Worm (Caenorhabditis elegans) whole organism, L4 larva: ENCODE measurements around the gene F54H5.14.
"Not testable (repeated sequence)": the region's sequence is repeated elsewhere in the genome, so short reads cannot be mapped to it uniquely, and the experiment has no call there.

ENCODE experiments used
- F26F4.8 ChIP-seq: fragments of 200-800 bp; sonication (Bioruptor generic); conservative IDR thresholded peaks from 2 replicates; pipeline ENCODE4 v1.3.6; 2022; ENCODE audit warnings: missing genetic modification characterization, missing compliant biosample characterization
- F49E8.2 ChIP-seq: sonication (generic microtip); optimal IDR thresholded peaks from 2 replicates; lab custom pipeline; 2016; ENCODE audit warnings: missing compliant biosample characterization, mild to moderate bottlenecking, missing genetic modification characterization, borderline replicate concordance
- R02D3.7 ChIP-seq: fragments of 150-350 bp; sonication (generic microtip); optimal IDR thresholded peaks from 3 replicates; lab custom pipeline; 2014; ENCODE audit warnings: missing biosample characterization, missing genetic modification characterization
- T26A8.4 ChIP-seq: fragments of 200-800 bp; sonication (Bioruptor generic); IDR thresholded peaks from 2 replicates; pipeline ENCODE4 v1.3.6; 2022; ENCODE audit warnings: missing genetic modification characterization, missing compliant biosample characterization
- Y48G9A.11 ChIP-seq: fragments of 200-800 bp; sonication (Bioruptor generic); IDR thresholded peaks from 2 replicates; pipeline ENCODE4 v1.3.6; 2022; ENCODE audit warnings: missing genetic modification reagents, missing genetic modification characterization, missing compliant biosample characterization
- Y75B8A.6 ChIP-seq: fragments of 200-800 bp; sonication (Bioruptor generic); IDR thresholded peaks from 2 replicates; pipeline ENCODE4 v1.3.6; 2022; ENCODE audit warnings: missing genetic modification reagents, missing genetic modification characterization, missing compliant biosample characterization
- ZK337.2 ChIP-seq: fragments of 200-800 bp; sonication (Bioruptor generic); IDR thresholded peaks from 2 replicates; pipeline ENCODE4 v1.3.6; 2022; ENCODE audit warnings: missing genetic modification reagents, missing genetic modification characterization, missing compliant biosample characterization
- aha-1 ChIP-seq: fragments of 150-350 bp; peaks from one replicate; lab custom pipeline; 2014; ENCODE audit warnings: missing biosample characterization, missing genetic modification characterization
- aly-2 ChIP-seq: sonication (generic microtip); optimal IDR thresholded peaks from 2 replicates; lab custom pipeline; 2018; ENCODE audit warnings: missing biosample characterization, missing genetic modification characterization
- ama-1 ChIP-seq: fragments of 150-350 bp; optimal IDR thresholded peaks from 2 replicates; lab custom pipeline; 2014; ENCODE audit warnings: inconsistent platforms, mixed read lengths
- ceh-28 ChIP-seq: fragments of 150-350 bp; optimal IDR thresholded peaks from 2 replicates; lab custom pipeline; 2014; ENCODE audit warnings: missing biosample characterization, missing genetic modification reagents, missing genetic modification characterization
- ceh-62 ChIP-seq: sonication (generic microtip); optimal IDR thresholded peaks from 2 replicates; lab custom pipeline; 2017; ENCODE audit warnings: missing biosample characterization, missing genetic modification characterization
- ces-1 ChIP-seq: fragments of 150-350 bp; sonication (generic microtip); optimal IDR thresholded peaks from 4 replicates; lab custom pipeline; 2014; ENCODE audit warnings: missing biosample characterization, missing genetic modification reagents, missing genetic modification characterization
- cey-2 ChIP-seq: sonication (generic microtip); optimal IDR thresholded peaks from 3 replicates; lab custom pipeline; 2017; ENCODE audit warnings: missing genetic modification characterization, mild to moderate bottlenecking, missing compliant biosample characterization, antibody characterized with exemption, borderline replicate concordance; ENCODE audit not compliant: insufficient read depth
- daf-12 ChIP-seq: fragments of 150-350 bp; optimal IDR thresholded peaks from 2 replicates; lab custom pipeline; 2014; ENCODE audit warnings: missing biosample characterization, missing genetic modification reagents, missing genetic modification characterization
- daf-16 ChIP-seq, 3 experiments: sonication (generic microtip); optimal IDR thresholded peaks; 2 replicates each; lab custom pipeline; 2016 to 2017; ENCODE audit warnings: missing genetic modification characterization in 3 of 3, missing genetic modification reagents in 3 of 3, mild to moderate bottlenecking in 2 of 3, missing compliant biosample characterization in 2 of 3, missing biosample characterization in 1 of 3, moderate library complexity in 1 of 3
- daf-19 ChIP-seq: fragments of 200-800 bp; sonication (Bioruptor generic); conservative IDR thresholded peaks from 2 replicates; pipeline ENCODE4 v1.3.6; 2022; ENCODE audit warnings: missing genetic modification characterization, missing compliant biosample characterization
- dve-1 ChIP-seq: sonication (generic microtip); optimal IDR thresholded peaks from 2 replicates; lab custom pipeline; 2017; ENCODE audit warnings: antibody characterized with exemption, mild to moderate bottlenecking, missing genetic modification characterization, missing compliant biosample characterization; ENCODE audit not compliant: insufficient read depth
- hlh-11 ChIP-seq: fragments of 200-800 bp; sonication (Bioruptor generic); optimal IDR thresholded peaks from 2 replicates; lab custom pipeline; 2018; ENCODE audit warnings: mild to moderate bottlenecking, missing genetic modification characterization, missing compliant biosample characterization
- hmg-1.1 ChIP-seq: fragments of 200-800 bp; sonication (Bioruptor generic); IDR thresholded peaks from 2 replicates; pipeline ENCODE4 v1.3.6; 2022; ENCODE audit warnings: missing genetic modification reagents, missing genetic modification characterization, missing compliant biosample characterization
- lin-15B ChIP-seq: fragments of 150-350 bp; sonication (generic microtip); optimal IDR thresholded peaks from 3 replicates; lab custom pipeline; 2014; ENCODE audit warnings: missing biosample characterization, missing genetic modification characterization
- lin-39 ChIP-seq: fragments of 150-350 bp; optimal IDR thresholded peaks from 2 replicates; lab custom pipeline; 2014; ENCODE audit warnings: missing biosample characterization, missing genetic modification reagents, missing genetic modification characterization
- mdl-1 ChIP-seq, 2 experiments: fragments of 150-350 bp in 1 of 2; sonication (generic microtip) in 1 of 2; optimal IDR thresholded peaks; 2 replicates each; lab custom pipeline; 2014 to 2017; ENCODE audit warnings: missing biosample characterization in 2 of 2, missing genetic modification characterization in 2 of 2
- mdt-29 ChIP-seq: fragments of 200-800 bp; sonication (Bioruptor generic); IDR thresholded peaks from 2 replicates; pipeline ENCODE4 v1.3.6; 2022; ENCODE audit warnings: missing genetic modification reagents, missing genetic modification characterization, missing compliant biosample characterization
- mep-1 ChIP-seq: fragments of 150-350 bp; sonication (generic microtip); optimal IDR thresholded peaks from 3 replicates; lab custom pipeline; 2014; ENCODE audit warnings: missing biosample characterization, missing genetic modification characterization
- mes-2 ChIP-seq: sonication (generic microtip); optimal IDR thresholded peaks from 2 replicates; lab custom pipeline; 2016; ENCODE audit warnings: missing genotype, mild to moderate bottlenecking, missing genetic modification characterization, missing compliant biosample characterization; ENCODE audit not compliant: poor library complexity, severe bottlenecking
- nhr-10 ChIP-seq: fragments of 150-350 bp; optimal IDR thresholded peaks from 2 replicates; lab custom pipeline; 2014; ENCODE audit warnings: missing biosample characterization, missing genetic modification characterization
- nhr-11 ChIP-seq: fragments of 150-350 bp; optimal IDR thresholded peaks from 2 replicates; lab custom pipeline; 2014; ENCODE audit warnings: missing biosample characterization, missing genetic modification characterization
- nhr-237 ChIP-seq: sonication (generic microtip); optimal IDR thresholded peaks from 2 replicates; lab custom pipeline; 2017; ENCODE audit warnings: missing biosample characterization, missing genetic modification characterization
- nhr-28 ChIP-seq: fragments of 150-350 bp; optimal IDR thresholded peaks from 2 replicates; lab custom pipeline; 2014; ENCODE audit warnings: missing biosample characterization, missing genetic modification characterization
- nhr-48 ChIP-seq: sonication (generic microtip); optimal IDR thresholded peaks from 2 replicates; lab custom pipeline; 2016; ENCODE audit warnings: mild to moderate bottlenecking, missing genetic modification characterization, missing compliant biosample characterization
- nhr-76 ChIP-seq: fragments of 150-350 bp; optimal IDR thresholded peaks from 2 replicates; lab custom pipeline; 2014; ENCODE audit warnings: missing biosample characterization, missing genetic modification characterization
- pha-4 ChIP-seq, 2 experiments: fragments of 150-350 bp in 1 of 2; fragments of 200-800 bp in 1 of 2; sonication (Bioruptor generic) in 1 of 2; IDR thresholded peaks in 1 of 2; optimal IDR thresholded peaks in 1 of 2; 2 replicates each; pipeline versions ENCODE4 v1.3.6 to Lab custom; 2014 to 2022; ENCODE audit warnings: missing genetic modification characterization in 2 of 2, missing genetic modification reagents in 2 of 2, missing biosample characterization in 1 of 2, missing compliant biosample characterization in 1 of 2
- php-3 ChIP-seq: fragments of 200-800 bp; sonication (Bioruptor generic); IDR thresholded peaks from 2 replicates; pipeline ENCODE4 v1.3.6; 2022; ENCODE audit warnings: missing genetic modification reagents, missing genetic modification characterization, missing compliant biosample characterization
- pqm-1 ChIP-seq: sonication (generic microtip); optimal IDR thresholded peaks from 2 replicates; lab custom pipeline; 2017; ENCODE audit warnings: missing biosample characterization, missing genetic modification characterization
- set-16 ChIP-seq: fragments of 200-800 bp; sonication (Bioruptor generic); IDR thresholded peaks from 2 replicates; pipeline ENCODE4 v1.3.6; 2022; ENCODE audit warnings: missing genetic modification reagents, missing genetic modification characterization, missing compliant biosample characterization
- skn-1 ChIP-seq: fragments of 150-350 bp; optimal IDR thresholded peaks from 2 replicates; lab custom pipeline; 2014; ENCODE audit warnings: missing biosample characterization, missing genetic modification characterization
- snpc-1.2 ChIP-seq: fragments of 200-800 bp; sonication (Bioruptor generic); IDR thresholded peaks from 2 replicates; pipeline ENCODE4 v1.3.6; 2022; ENCODE audit warnings: missing genetic modification reagents, missing genetic modification characterization, missing compliant biosample characterization
- unc-130 ChIP-seq: sonication (generic microtip); optimal IDR thresholded peaks from 2 replicates; lab custom pipeline; 2016; ENCODE audit warnings: missing genetic modification reagents, missing genetic modification characterization, missing compliant biosample characterization
- unc-62 ChIP-seq, 3 experiments: fragments of 150-350 bp in 1 of 3; sonication (generic microtip); optimal IDR thresholded peaks in 2 of 3; peaks in 1 of 3; 1 replicate in 1 of 3; 2 replicates in 2 of 3; lab custom pipeline; 2014 to 2017; ENCODE audit warnings: missing biosample characterization in 3 of 3, missing genetic modification characterization in 3 of 3, missing genetic modification reagents in 3 of 3, missing genotype in 1 of 3
- vab-7 ChIP-seq: fragments of 200-800 bp; sonication (Bioruptor generic); IDR thresholded peaks from 2 replicates; pipeline ENCODE4 v1.3.6; 2022; ENCODE audit warnings: missing genetic modification reagents, missing genetic modification characterization, missing compliant biosample characterization
- zag-1 ChIP-seq: fragments of 150-350 bp; optimal IDR thresholded peaks from 2 replicates; lab custom pipeline; 2014; ENCODE audit warnings: missing biosample characterization, missing genetic modification characterization
- ztf-7 ChIP-seq: fragments of 150-350 bp; optimal IDR thresholded peaks from 2 replicates; lab custom pipeline; 2014; ENCODE audit warnings: missing biosample characterization, missing genetic modification characterization

F54H5.14 gene

DNA sequence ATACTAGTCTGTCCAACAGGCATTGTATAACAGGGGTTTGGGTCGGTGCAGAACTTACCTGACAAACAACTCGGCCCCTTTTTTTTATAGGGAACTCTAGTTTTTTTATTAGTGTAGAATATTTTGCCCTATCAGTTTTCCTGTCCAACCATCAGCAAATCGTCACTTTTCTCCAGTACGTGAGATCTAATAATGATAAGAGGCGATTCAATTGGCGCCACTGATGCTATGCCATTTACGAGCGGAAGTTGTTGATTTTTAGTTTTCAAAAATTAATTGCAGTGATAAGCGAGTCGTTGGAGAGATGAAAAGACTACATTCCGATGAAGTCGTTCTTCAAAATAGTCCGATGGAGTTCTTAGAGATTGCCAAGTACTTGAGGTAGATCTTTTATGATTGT lies 3.2 kb upstream of the F54H5.14 start:
- TF ChIP-seq cey-2 (tag; lab: Kevin White, UChicago) (no peak), ama-1 (lab: Kevin White, UChicago) (no peak), aha-1 (no peak), pqm-1 (peak; percentile 83), lin-15B (tag; lab: Kevin White, UChicago) (no peak), dve-1 (tag; lab: Kevin White, UChicago) (peak; percentile 5), php-3 (GFP tag; lab: Robert Waterston, UW) (0 out of 2 replicates have a peak, but pooled peaks have one; percentile 25), nhr-28 (peak; percentile 42)
- TF ChIP-seq, all 104 proteins: peak for 4

DNA sequence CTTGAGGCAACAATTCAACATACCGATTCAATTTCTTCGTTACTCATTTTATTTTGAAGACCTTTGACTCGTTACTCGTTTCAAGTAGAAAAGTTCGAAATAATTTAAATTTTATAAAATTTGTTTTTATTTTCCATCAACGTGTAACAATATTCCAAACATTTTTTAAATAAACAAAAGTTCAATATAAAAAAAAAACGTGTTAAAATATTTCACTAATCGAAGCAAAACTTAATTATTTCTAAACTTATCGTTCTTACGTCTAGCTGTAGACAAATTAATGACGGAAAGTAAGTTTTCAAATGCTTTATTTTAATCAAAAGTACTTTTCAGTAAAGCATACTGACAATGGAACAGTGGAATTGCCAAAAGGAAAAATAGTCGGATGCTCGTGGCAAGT lies 2.0 kb upstream of the F54H5.14 start, which contains the start of the genes F54H5.5 and F54H5.2:
Gene F54H5.5, minus strand, starts transcription at position 101 of the 400 bp plus-strand sequence.
Gene F54H5.2, plus strand, starts transcription at position 303 of the 400 bp plus-strand sequence.
- TF ChIP-seq unc-130; ceh-28 (tag; lab: Kevin White, UChicago); T26A8.4 (GFP tag; lab: Robert Waterston, UW): not testable (repeated sequence)
- TF ChIP-seq, all 104 proteins: peak for 0; not testable (repeated sequence) for 104

DNA sequence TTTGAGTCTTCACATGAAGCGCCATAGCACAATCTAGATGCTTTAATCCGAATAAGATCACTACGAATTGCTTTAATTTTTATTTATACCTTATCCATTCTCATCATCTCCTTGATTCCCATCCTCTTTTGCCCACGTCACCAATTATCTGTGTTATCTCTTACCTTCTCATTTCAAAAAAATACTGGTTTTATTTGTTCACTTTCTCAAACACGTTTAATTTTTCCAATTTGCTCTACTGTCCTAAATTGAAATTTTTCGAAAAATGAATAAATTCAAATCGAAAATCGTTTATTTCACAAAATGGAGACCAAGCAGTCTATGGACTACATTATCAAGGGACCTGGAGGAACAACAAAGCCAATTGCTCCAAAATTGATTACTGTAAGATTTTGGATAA lies 3.3 kb downstream of the F54H5.14 start, which contains the start of gene F54H5.3:
Gene F54H5.3, plus strand, starts transcription at position 301 of the 400 bp plus-strand sequence.
- TF ChIP-seq daf-16 (GFP tag; optimal IDR thresholded peaks at IDR 0.05; lab: Kevin White, UChicago) (no peak), daf-16 (tag; optimal IDR thresholded peaks at IDR 0.05; lab: Kevin White, UChicago) (no peak), Y75B8A.6 (no peak), vab-7 (GFP tag; lab: Robert Waterston, UW) (no peak), zag-1 (tag; lab: Kevin White, UChicago) (no peak), set-16 (GFP tag; lab: Robert Waterston, UW) (no peak), mdl-1 (tag; optimal IDR thresholded peaks at IDR 0.05; lab: Kevin White, UChicago) (no peak), ama-1 (lab: Kevin White, UChicago) (no peak), ZK337.2 (GFP tag; lab: Robert Waterston, UW) (no peak), Y48G9A.11 (GFP tag; lab: Robert Waterston, UW) (no peak), T26A8.4 (GFP tag; lab: Robert Waterston, UW) (no peak), aly-2 (no peak), ztf-7 (no peak), dve-1 (tag; lab: Kevin White, UChicago) (no peak), pha-4 (GFP tag; IDR thresholded peaks at IDR 0.05; lab: Robert Waterston, UW) (no peak), pha-4 (tag; optimal IDR thresholded peaks at IDR 0.05; lab: Kevin White, UChicago) (no peak), daf-12 (tag; lab: Kevin White, UChicago) (no peak), mes-2 (tag; lab: Kevin White, UChicago) (no peak), hlh-11 (tag; lab: Kevin White, UChicago) (no peak), hmg-1.1 (GFP tag; lab: Robert Waterston, UW) (no peak), nhr-76 (tag; lab: Kevin White, UChicago) (no peak)

DNA sequence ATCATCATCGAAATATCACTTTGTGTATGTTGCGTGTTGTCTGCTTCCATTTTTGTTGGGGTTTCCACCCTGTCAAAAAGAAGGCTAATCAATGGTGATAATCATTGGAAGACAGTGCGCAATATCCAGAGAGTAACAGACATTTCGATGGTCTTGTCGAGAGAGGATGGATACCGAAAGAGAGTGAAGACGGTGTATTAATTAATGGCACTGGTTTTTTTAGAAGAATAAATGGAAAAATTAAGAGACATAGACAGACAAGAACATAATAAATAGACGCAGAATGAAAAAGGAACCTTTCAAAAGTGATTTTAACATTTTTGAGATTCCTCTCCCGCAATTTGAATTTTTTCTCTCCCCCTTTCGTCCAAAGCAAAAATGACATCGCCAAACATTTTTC lies 6.2 kb downstream of the F54H5.14 start:
- TF ChIP-seq nhr-48 = no peak
- TF ChIP-seq cey-2 (tag; lab: Kevin White, UChicago) = peak; percentile 19
- no peak for TF ChIP-seq ZK337.2 (GFP tag; lab: Robert Waterston, UW)
- no peak for TF ChIP-seq lin-15B (tag; lab: Kevin White, UChicago)
- no peak for TF ChIP-seq nhr-10 (tag; lab: Kevin White, UChicago)
- TF ChIP-seq mdt-29 (GFP tag; lab: Robert Waterston, UW) = no peak
- no peak for TF ChIP-seq ces-1
- no peak for TF ChIP-seq R02D3.7 (tag; lab: Kevin White, UChicago)
- no peak for TF ChIP-seq ztf-7
- no peak for TF ChIP-seq mep-1 (tag; lab: Kevin White, UChicago)
- peak; percentile 23 for TF ChIP-seq aha-1
- TF ChIP-seq nhr-28 = peak; percentile 37
- TF ChIP-seq F49E8.2 (tag; lab: Kevin White, UChicago) = no peak
- no peak for TF ChIP-seq daf-19 (GFP tag; lab: Robert Waterston, UW)
- TF ChIP-seq nhr-11 (tag; lab: Kevin White, UChicago) = no peak
- no peak for TF ChIP-seq skn-1 (tag; lab: Kevin White, UChicago)
- no peak for TF ChIP-seq ceh-62 (tag; lab: Kevin White, UChicago)
- no peak for TF ChIP-seq php-3 (GFP tag; lab: Robert Waterston, UW)
- TF ChIP-seq snpc-1.2 (GFP tag; lab: Robert Waterston, UW) = no peak
- TF ChIP-seq vab-7 (GFP tag; lab: Robert Waterston, UW) = no peak
- no peak for TF ChIP-seq lin-39 (tag; lab: Kevin White, UChicago)
- TF ChIP-seq F26F4.8 = no peak
- TF ChIP-seq mdl-1 (tag; optimal IDR thresholded peaks at IDR 0.05; lab: Kevin White, UChicago) = peak in 1 of 2 experiments; percentile 18
- no peak for TF ChIP-seq nhr-237 (tag; lab: Kevin White, UChicago)
- TF ChIP-seq unc-62 (GFP tag; optimal IDR thresholded peaks at IDR 0.05 in 1 of 2; lab: Kevin White, UChicago) = peak in 1 of 2 experiments; percentile 39
- TF ChIP-seq unc-62 (tag; optimal IDR thresholded peaks at IDR 0.05; lab: Kevin White, UChicago) = no peak
